Fruit fly (Drosophila melanogaster) whole organism, embryonic: Measurements from ENCODE around the gene mld.
A peak's percentile ranks its signal among the peaks of the same experiment; 100 is the strongest.

Source experiments
- Adf1 ChIP-seq: fragments of 200-800 bp; sonication (Bioruptor generic); IDR thresholded peaks from 2 replicates; pipeline ENCODE4 v1.3.6; 2022; ENCODE audit warnings: missing biosample characterization, missing genetic modification characterization
- CG10267 ChIP-seq: fragments of 200-800 bp; sonication (Bioruptor generic); optimal IDR thresholded peaks from 2 replicates; lab custom pipeline; 2018; ENCODE audit warnings: missing biosample characterization, mild to moderate bottlenecking, missing genetic modification characterization, moderate library complexity
- CG10274 ChIP-seq: fragments of 200-800 bp; sonication (Bioruptor generic); optimal IDR thresholded peaks from 3 replicates; lab custom pipeline; 2017; ENCODE audit warnings: missing biosample characterization, mild to moderate bottlenecking, missing genetic modification characterization
- CG11695 ChIP-seq: fragments of 200-800 bp; sonication (Bioruptor generic); IDR thresholded peaks from 3 replicates; pipeline ENCODE4 v1.3.6; 2022; ENCODE audit warnings: missing biosample characterization, missing genetic modification characterization
- CG11723 ChIP-seq: fragments of 200-800 bp; sonication (Bioruptor generic); optimal IDR thresholded peaks from 2 replicates; lab custom pipeline; 2017; ENCODE audit warnings: missing biosample characterization, mild to moderate bottlenecking, missing genetic modification characterization
- CG12155 ChIP-seq: fragments of 200-800 bp; sonication (Bioruptor generic); optimal IDR thresholded peaks from 3 replicates; lab custom pipeline; 2016; ENCODE audit warnings: missing biosample characterization, missing genetic modification characterization
- CG12236 ChIP-seq: fragments of 200-800 bp; sonication (Bioruptor generic); optimal IDR thresholded peaks from 2 replicates; lab custom pipeline; 2016; ENCODE audit warnings: missing biosample characterization, missing genetic modification characterization
- CG12744 ChIP-seq: fragments of 200-800 bp; sonication (Bioruptor generic); optimal IDR thresholded peaks from 2 replicates; lab custom pipeline; 2016; ENCODE audit warnings: missing biosample characterization, missing genetic modification characterization
- CG13296 ChIP-seq: fragments of 200-800 bp; sonication (Bioruptor generic); optimal IDR thresholded peaks from 3 replicates; lab custom pipeline; 2018; ENCODE audit warnings: missing biosample characterization, mild to moderate bottlenecking, missing genetic modification characterization
- CG15011 ChIP-seq: fragments of 200-800 bp; sonication (Bioruptor generic); optimal IDR thresholded peaks from 3 replicates; lab custom pipeline; 2018; ENCODE audit warnings: missing biosample characterization, mild to moderate bottlenecking, missing genetic modification characterization
- CG1603 ChIP-seq: fragments of 200-800 bp; sonication (Bioruptor generic); optimal IDR thresholded peaks from 2 replicates; lab custom pipeline; 2019; ENCODE audit warnings: missing biosample characterization, mild to moderate bottlenecking, missing genetic modification characterization, moderate library complexity
- CG1792 ChIP-seq: fragments of 200-800 bp; sonication (Bioruptor generic); optimal IDR thresholded peaks from 2 replicates; lab custom pipeline; 2016; ENCODE audit warnings: missing biosample characterization, missing genetic modification characterization
- CG32532 ChIP-seq: fragments of 200-800 bp; sonication (Bioruptor generic); IDR thresholded peaks from 2 replicates; pipeline ENCODE4 v1.3.6; 2022; ENCODE audit warnings: missing biosample characterization, missing genetic modification characterization
- CG4328 ChIP-seq: fragments of 200-800 bp; sonication (Bioruptor generic); optimal IDR thresholded peaks from 3 replicates; lab custom pipeline; 2017; ENCODE audit warnings: missing biosample characterization, missing genetic modification reagents, missing genetic modification characterization
- CG4730 ChIP-seq: fragments of 200-800 bp; sonication (Bioruptor generic); IDR thresholded peaks from 2 replicates; pipeline ENCODE4 v1.3.6; 2022; ENCODE audit warnings: missing biosample characterization, missing genetic modification characterization
- CG9797 ChIP-seq: fragments of 200-800 bp; sonication (Bioruptor generic); optimal IDR thresholded peaks from 3 replicates; lab custom pipeline; 2018; ENCODE audit warnings: missing biosample characterization, mild to moderate bottlenecking, missing genetic modification characterization
- CG9817 ChIP-seq: fragments of 200-800 bp; sonication (Bioruptor generic); optimal IDR thresholded peaks from 2 replicates; lab custom pipeline; 2018; ENCODE audit warnings: missing biosample characterization, mild to moderate bottlenecking, missing genetic modification characterization, moderate library complexity
- CTCF ChIP-seq: fragments of 200-800 bp; sonication (Bioruptor generic); optimal IDR thresholded peaks from 2 replicates; lab custom pipeline; 2017; ENCODE audit warnings: missing biosample characterization, mild to moderate bottlenecking, missing genetic modification characterization, moderate library complexity
- D ChIP-seq, 2 experiments: fragments of 200-800 bp in 1 of 2; fragments of >200 bp in 1 of 2; sonication (Bioruptor generic) in 1 of 2; optimal IDR thresholded peaks; 2 replicates in 1 of 2; 3 replicates in 1 of 2; lab custom pipeline; 2017; ENCODE audit warnings: mild to moderate bottlenecking in 1 of 2, missing biosample characterization in 1 of 2, missing genetic modification characterization in 1 of 2, missing genetic modification reagents in 1 of 2
- E2f1 ChIP-seq: fragments of 200-800 bp; sonication (Bioruptor generic); IDR thresholded peaks from 2 replicates; pipeline ENCODE4 v1.3.6; 2022; ENCODE audit warnings: missing biosample characterization, missing genetic modification characterization
- HLH4C ChIP-seq: fragments of 200-800 bp; sonication (Bioruptor generic); IDR thresholded peaks from 3 replicates; pipeline ENCODE4 v1.3.6; 2022; ENCODE audit warnings: missing biosample characterization, missing genetic modification characterization; ENCODE audit not compliant: partially characterized antibody
- Jarid2 ChIP-seq: fragments of 200-800 bp; sonication (Bioruptor generic); optimal IDR thresholded peaks from 3 replicates; lab custom pipeline; 2017; ENCODE audit warnings: mild to moderate bottlenecking, missing biosample characterization, missing genetic modification reagents, missing genetic modification characterization
- Lim3 ChIP-seq: fragments of 200-800 bp; sonication (Bioruptor generic); IDR thresholded peaks from 2 replicates; pipeline ENCODE4 v1.3.6; 2022; ENCODE audit warnings: missing biosample characterization, missing genetic modification characterization
- MTF-1 ChIP-seq: fragments of 200-800 bp; sonication (Bioruptor generic); optimal IDR thresholded peaks from 2 replicates; lab custom pipeline; 2018; ENCODE audit warnings: missing biosample characterization, mild to moderate bottlenecking, missing genetic modification characterization, borderline replicate concordance
- Pdp1 ChIP-seq, 2 experiments: fragments of 200-800 bp; sonication (Bioruptor generic); optimal IDR thresholded peaks; 3 replicates each; lab custom pipeline; 2016; ENCODE audit warnings: missing biosample characterization in 2 of 2, missing genetic modification characterization in 2 of 2, mild to moderate bottlenecking in 1 of 2, moderate library complexity in 1 of 2
- Poxn ChIP-seq: fragments of 200-800 bp; sonication (Bioruptor generic); IDR thresholded peaks from 2 replicates; pipeline ENCODE4 v1.3.6; 2022; ENCODE audit warnings: missing biosample characterization, missing genetic modification characterization
- Ptx1 ChIP-seq: fragments of 200-800 bp; sonication (Bioruptor generic); IDR thresholded peaks from 2 replicates; pipeline ENCODE4 v1.3.6; 2022; ENCODE audit warnings: missing biosample characterization, missing genetic modification characterization
- Rfx ChIP-seq: fragments of 200-800 bp; sonication (Bioruptor generic); IDR thresholded peaks from 2 replicates; pipeline ENCODE4 v1.3.6; 2022; ENCODE audit warnings: missing biosample characterization, missing genetic modification characterization
- Rx ChIP-seq: fragments of 200-800 bp; sonication (Bioruptor generic); IDR thresholded peaks from 2 replicates; pipeline ENCODE4 v1.3.6; 2022; ENCODE audit warnings: missing biosample characterization, missing genetic modification characterization
- Spps ChIP-seq: fragments of 200-800 bp; sonication (Bioruptor generic); optimal IDR thresholded peaks from 2 replicates; lab custom pipeline; 2018; ENCODE audit warnings: missing biosample characterization, mild to moderate bottlenecking, missing genetic modification characterization
- Sry-δ ChIP-seq: fragments of 200-800 bp; sonication (Bioruptor generic); optimal IDR thresholded peaks from 2 replicates; lab custom pipeline; 2016; ENCODE audit warnings: missing biosample characterization, missing genetic modification characterization
- TFAM ChIP-seq: fragments of 200-800 bp; sonication (Bioruptor generic); optimal IDR thresholded peaks from 2 replicates; lab custom pipeline; 2017; ENCODE audit warnings: missing biosample characterization, missing genetic modification characterization, inconsistent platforms
- Usf ChIP-seq: fragments of 200-800 bp; sonication (Bioruptor generic); optimal IDR thresholded peaks from 2 replicates; lab custom pipeline; 2017; ENCODE audit warnings: missing genotype, missing biosample characterization, missing genetic modification characterization
- bcd ChIP-seq: fragments of 200-800 bp; sonication (Bioruptor generic); optimal IDR thresholded peaks from 2 replicates; lab custom pipeline; 2017; ENCODE audit warnings: missing biosample characterization, mild to moderate bottlenecking, missing genetic modification characterization
- emc ChIP-seq: fragments of 200-800 bp; sonication (Bioruptor generic); optimal IDR thresholded peaks from 2 replicates; lab custom pipeline; 2016; ENCODE audit warnings: missing biosample characterization, missing genetic modification characterization
- ewg ChIP-seq: fragments of 200-800 bp; sonication (Bioruptor generic); optimal IDR thresholded peaks from 3 replicates; lab custom pipeline; 2017; ENCODE audit warnings: mild to moderate bottlenecking, missing biosample characterization, missing genetic modification reagents, missing genetic modification characterization
- fu2 ChIP-seq: fragments of 200-800 bp; sonication (Bioruptor generic); optimal IDR thresholded peaks from 2 replicates; lab custom pipeline; 2016; ENCODE audit warnings: missing biosample characterization, missing genetic modification characterization
- gcm ChIP-seq: fragments of 200-800 bp; sonication (Bioruptor generic); optimal IDR thresholded peaks from 2 replicates; lab custom pipeline; 2019; ENCODE audit warnings: missing biosample characterization, mild to moderate bottlenecking, missing genetic modification characterization, moderate library complexity
- h ChIP-seq: fragments of >200 bp; optimal IDR thresholded peaks from 2 replicates; lab custom pipeline; 2017
- jing ChIP-seq: fragments of 200-800 bp; sonication (Bioruptor generic); optimal IDR thresholded peaks from 2 replicates; lab custom pipeline; 2018; ENCODE audit warnings: missing biosample characterization, mild to moderate bottlenecking, missing genetic modification characterization
- kay ChIP-seq: fragments of 200-800 bp; sonication (Bioruptor generic); optimal IDR thresholded peaks from 2 replicates; lab custom pipeline; 2016; ENCODE audit warnings: missing biosample characterization, missing genetic modification characterization
- knrl ChIP-seq: fragments of 200-800 bp; sonication (Bioruptor generic); IDR thresholded peaks from 3 replicates; pipeline ENCODE4 v1.3.6; 2022; ENCODE audit warnings: missing biosample characterization, missing genetic modification characterization; ENCODE audit not compliant: partially characterized antibody
- lab ChIP-seq: fragments of 200-800 bp; sonication (Bioruptor generic); optimal IDR thresholded peaks from 3 replicates; lab custom pipeline; 2017; ENCODE audit warnings: missing biosample characterization, missing genetic modification characterization, mild to moderate bottlenecking, moderate library complexity, missing genetic modification reagents
- lov ChIP-seq, 2 experiments: fragments of 200-800 bp in 1 of 2; fragments of >200 bp in 1 of 2; sonication (Bioruptor generic) in 1 of 2; IDR thresholded peaks in 1 of 2; optimal IDR thresholded peaks in 1 of 2; 2 replicates in 1 of 2; 3 replicates in 1 of 2; pipeline versions ENCODE4 v1.3.6 to Lab custom; 2017 to 2022; ENCODE audit warnings: missing biosample characterization in 1 of 2, missing genetic modification characterization in 1 of 2
- nom ChIP-seq: fragments of 200-800 bp; sonication (Bioruptor generic); optimal IDR thresholded peaks from 2 replicates; lab custom pipeline; 2017; ENCODE audit warnings: missing biosample characterization, missing genetic modification characterization, mild to moderate bottlenecking, moderate library complexity, missing genetic modification reagents
- pita ChIP-seq: fragments of 200-800 bp; sonication (Bioruptor generic); optimal IDR thresholded peaks from 2 replicates; lab custom pipeline; 2017; ENCODE audit warnings: missing biosample characterization, mild to moderate bottlenecking, missing genetic modification characterization
- prd ChIP-seq, 3 experiments: fragments of >200 bp in 2 of 3; fragments of 200-800 bp in 1 of 3; sonication (Bioruptor generic) in 1 of 3; optimal IDR thresholded peaks in 2 of 3; IDR thresholded peaks in 1 of 3; 2 replicates in 2 of 3; 3 replicates in 1 of 3; pipeline versions ENCODE4 v1.3.6 to Lab custom; 2017 to 2022; ENCODE audit warnings: missing biosample characterization in 1 of 3, missing genetic modification characterization in 1 of 3
- pzg ChIP-seq: fragments of 200-800 bp; sonication (Bioruptor generic); optimal IDR thresholded peaks from 3 replicates; lab custom pipeline; 2018; ENCODE audit warnings: missing biosample characterization, mild to moderate bottlenecking, missing genetic modification characterization, moderate library complexity
- schlank ChIP-seq: fragments of 200-800 bp; sonication (Bioruptor generic); optimal IDR thresholded peaks from 2 replicates; lab custom pipeline; 2018; ENCODE audit warnings: missing biosample characterization, mild to moderate bottlenecking, missing genetic modification characterization
- trem ChIP-seq: fragments of 200-800 bp; optimal IDR thresholded peaks from 3 replicates; lab custom pipeline; 2019; ENCODE audit warnings: missing biosample characterization, mild to moderate bottlenecking, missing genetic modification characterization, moderate library complexity
- zen ChIP-seq: fragments of 200-800 bp; sonication (Bioruptor generic); optimal IDR thresholded peaks from 3 replicates; lab custom pipeline; 2018; ENCODE audit warnings: missing biosample characterization, mild to moderate bottlenecking, missing genetic modification characterization, moderate library complexity

The mld gene

DNA sequence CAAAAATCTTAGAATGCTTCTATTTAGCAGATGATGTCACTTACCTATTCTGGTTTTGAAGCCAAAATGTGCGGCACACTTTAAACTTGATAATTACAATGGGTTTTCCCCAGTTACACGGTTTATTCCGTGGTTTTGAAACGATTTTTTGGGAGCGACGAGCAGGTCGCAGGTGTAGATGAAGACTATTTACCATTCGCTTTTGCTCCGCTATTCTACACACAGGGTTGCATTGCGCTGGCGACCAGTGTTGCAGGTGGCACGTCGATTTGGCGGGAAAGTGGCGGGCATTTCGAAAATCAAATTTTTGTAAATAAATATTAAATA, 2.8 kb upstream of the mld start, which contains the start of gene REPTOR (continued):
- TF ChIP-seq pzg = peak; percentile 71
- TF ChIP-seq MTF-1 (GFP tag; lab: Kevin White, UChicago) = no peak
- TF ChIP-seq lab (GFP tag; lab: Kevin White, UChicago) = peak; percentile 66
- TF ChIP-seq Adf1 (GFP tag; lab: Robert Waterston, UW) = no peak
- no peak for TF ChIP-seq Rx (GFP tag; lab: Robert Waterston, UW)
- no peak for TF ChIP-seq ewg (GFP tag; lab: Kevin White, UChicago)
- TF ChIP-seq CG9797 (GFP tag; lab: Kevin White, UChicago) = peak; percentile 24
- no peak for TF ChIP-seq CG12744 (GFP tag; lab: Kevin White, UChicago)
- TF ChIP-seq schlank = no peak
- no peak for TF ChIP-seq E2f1
- no peak for TF ChIP-seq kay (GFP tag; lab: Kevin White, UChicago)
- TF ChIP-seq zen (tag; lab: Kevin White, UChicago) = no peak
- no peak for TF ChIP-seq HLH4C (GFP tag; lab: Robert Waterston, UW)
- TF ChIP-seq CG13296 (GFP tag; lab: Kevin White, UChicago) = peak; percentile 63
- peak; percentile 15 for TF ChIP-seq gcm (GFP tag; lab: Kevin White, UChicago)
- TF ChIP-seq emc = no peak
- TF ChIP-seq Jarid2 (GFP tag; lab: Kevin White, UChicago) = peak; percentile 68
- no peak for TF ChIP-seq CG4730 (GFP tag; lab: Robert Waterston, UW)
- no peak for TF ChIP-seq fu2 (GFP tag; lab: Kevin White, UChicago)
- no peak for TF ChIP-seq bcd
- peak; percentile 12 for TF ChIP-seq Sry-δ (GFP tag; lab: Kevin White, UChicago)
- TF ChIP-seq TFAM (GFP tag; lab: Kevin White, UChicago) = no peak
- TF ChIP-seq nom = no peak
- TF ChIP-seq jing (GFP tag; lab: Kevin White, UChicago) = no peak
- no peak for TF ChIP-seq CG11695 (GFP tag; lab: Robert Waterston, UW)
- TF ChIP-seq Usf (GFP tag; lab: Kevin White, UChicago) = no peak
- no peak for TF ChIP-seq CTCF
- no peak for TF ChIP-seq prd (optimal IDR thresholded peaks at IDR 0.05; lab: Kevin White, UChicago)
- TF ChIP-seq prd (GFP tag; IDR thresholded peaks at IDR 0.05; lab: Robert Waterston, UW) = no peak
- TF ChIP-seq pita (GFP tag; lab: Kevin White, UChicago) = no peak
- TF ChIP-seq CG32532 = no peak
- TF ChIP-seq CG11723 (GFP tag; lab: Kevin White, UChicago) = no peak
- no peak for TF ChIP-seq CG12236 (GFP tag; lab: Kevin White, UChicago)
- TF ChIP-seq CG1603 (tag; lab: Kevin White, UChicago) = peak; percentile 58
- no peak for TF ChIP-seq D (optimal IDR thresholded peaks at IDR 0.05; lab: Kevin White, UChicago)
- TF ChIP-seq D (GFP tag; optimal IDR thresholded peaks at IDR 0.05; lab: Kevin White, UChicago) = peak; percentile 5
- TF ChIP-seq CG4328 (GFP tag; lab: Kevin White, UChicago) = no peak
- no peak for TF ChIP-seq CG1792 (GFP tag; lab: Kevin White, UChicago)
- TF ChIP-seq Poxn (GFP tag; lab: Robert Waterston, UW) = no peak
- no peak for TF ChIP-seq Rfx
- no peak for TF ChIP-seq Lim3 (GFP tag; lab: Robert Waterston, UW)
- peak in 1 of 2 experiments; percentile 29 for TF ChIP-seq Pdp1 (GFP tag; optimal IDR thresholded peaks at IDR 0.05; lab: Kevin White, UChicago)
- no peak for TF ChIP-seq Spps (tag; lab: Kevin White, UChicago)
- peak; percentile 31 for TF ChIP-seq CG15011 (GFP tag; lab: Kevin White, UChicago)
- TF ChIP-seq CG10267 (tag; lab: Kevin White, UChicago) = peak; percentile 98
- peak; percentile 61 for TF ChIP-seq trem (tag; lab: Kevin White, UChicago)
- no peak for TF ChIP-seq CG10274
- no peak for TF ChIP-seq lov (optimal IDR thresholded peaks at IDR 0.05; lab: Kevin White, UChicago)
- no peak for TF ChIP-seq lov (GFP tag; IDR thresholded peaks at IDR 0.05; lab: Robert Waterston, UW)
- TF ChIP-seq knrl (GFP tag; lab: Robert Waterston, UW) = no peak
- TF ChIP-seq h (lab: Kevin White, UChicago) = no peak
- TF ChIP-seq CG9817 = no peak
- no peak for TF ChIP-seq Ptx1
- TF ChIP-seq CG12155 (GFP tag; lab: Kevin White, UChicago) = peak; percentile 50
